Worm (Caenorhabditis elegans) whole organism, L1 larva: ENCODE data around the gene degl-1.

ENCODE experiments used
- C16A3.4 ChIP-seq: fragments of 150-350 bp; optimal IDR thresholded peaks from 2 replicates; lab custom pipeline; 2014; ENCODE audit warnings: missing biosample characterization, missing genetic modification characterization
- ama-1 ChIP-seq: fragments of 150-350 bp; optimal IDR thresholded peaks from 2 replicates; lab custom pipeline; 2014
- blmp-1 ChIP-seq: fragments of 150-350 bp; optimal IDR thresholded peaks from 2 replicates; lab custom pipeline; 2014; ENCODE audit warnings: missing biosample characterization, missing genetic modification characterization
- ceh-82 ChIP-seq, 3 experiments: fragments of 150-350 bp in 1 of 3; sonication (generic microtip) in 2 of 3; optimal IDR thresholded peaks; 2 replicates each; lab custom pipeline; 2014 to 2017; ENCODE audit warnings: missing biosample characterization in 3 of 3, missing genetic modification characterization in 3 of 3
- dpl-1 ChIP-seq, 3 experiments: fragments of 150-350 bp in 2 of 3; sonication (generic microtip) in 1 of 3; optimal IDR thresholded peaks; 2 replicates each; lab custom pipeline; 2014 to 2017; ENCODE audit warnings: missing biosample characterization in 3 of 3, missing genetic modification characterization in 3 of 3, missing genetic modification reagents in 3 of 3
- dsc-1 ChIP-seq: sonication (generic microtip); optimal IDR thresholded peaks from 2 replicates; lab custom pipeline; 2016; ENCODE audit warnings: mild to moderate bottlenecking, missing genetic modification characterization, missing compliant biosample characterization
- efl-1 ChIP-seq, 4 experiments: fragments of 150-350 bp; optimal IDR thresholded peaks in 3 of 4; peaks in 1 of 4; 1 replicate in 1 of 4; 2 replicates in 3 of 4; lab custom pipeline; 2014; ENCODE audit warnings: missing biosample characterization in 2 of 4, missing genetic modification characterization in 2 of 4, missing genetic modification reagents in 2 of 4
- egl-13 ChIP-seq: sonication (generic microtip); optimal IDR thresholded peaks from 2 replicates; lab custom pipeline; 2016; ENCODE audit warnings: missing genotype, missing genetic modification reagents, missing genetic modification characterization, missing compliant biosample characterization
- elt-2 ChIP-seq: sonication (generic microtip); optimal IDR thresholded peaks from 2 replicates; lab custom pipeline; 2016; ENCODE audit warnings: missing genetic modification characterization, mild to moderate bottlenecking, inconsistent platforms, missing compliant biosample characterization, missing genetic modification reagents
- elt-3 ChIP-seq, 6 experiments: fragments of 150-350 bp in 1 of 6; sonication (generic microtip); optimal IDR thresholded peaks; 2 replicates each; lab custom pipeline; 2017 to 2018; ENCODE audit warnings: missing biosample characterization in 6 of 6, missing genetic modification characterization in 6 of 6, inconsistent platforms in 1 of 6
- ets-5 ChIP-seq: fragments of 200-800 bp; sonication (Bioruptor generic); IDR thresholded peaks from 2 replicates; pipeline ENCODE4 v1.3.6; 2022; ENCODE audit warnings: missing genetic modification characterization, missing compliant biosample characterization
- fkh-8 ChIP-seq: sonication (generic microtip); optimal IDR thresholded peaks from 2 replicates; lab custom pipeline; 2016; ENCODE audit warnings: mild to moderate bottlenecking, missing genetic modification characterization, missing compliant biosample characterization
- fos-1 ChIP-seq: fragments of 150-350 bp; optimal IDR thresholded peaks from 2 replicates; lab custom pipeline; 2014; ENCODE audit warnings: missing biosample characterization, missing genetic modification characterization
- isw-1 ChIP-seq: fragments of 200-800 bp; sonication (Bioruptor generic); IDR thresholded peaks from 2 replicates; pipeline ENCODE4 v1.3.6; 2022; ENCODE audit warnings: missing genetic modification characterization, missing compliant biosample characterization
- jun-1 ChIP-seq: fragments of 150-350 bp; optimal IDR thresholded peaks from 2 replicates; lab custom pipeline; 2014; ENCODE audit warnings: missing biosample characterization, missing genetic modification reagents, missing genetic modification characterization
- lin-13 ChIP-seq: fragments of 150-350 bp; optimal IDR thresholded peaks from 2 replicates; lab custom pipeline; 2014; ENCODE audit warnings: missing biosample characterization, missing genetic modification reagents, missing genetic modification characterization
- lin-14 ChIP-seq: fragments of 200-800 bp; sonication (Bioruptor generic); optimal IDR thresholded peaks from 2 replicates; lab custom pipeline; 2018; ENCODE audit warnings: mild to moderate bottlenecking, missing genetic modification characterization, moderate library complexity, missing compliant biosample characterization
- lin-35 ChIP-seq, 2 experiments: fragments of 150-350 bp; optimal IDR thresholded peaks; 2 replicates each; lab custom pipeline; 2014; ENCODE audit warnings: missing biosample characterization in 2 of 2, missing genetic modification characterization in 2 of 2, missing genetic modification reagents in 2 of 2
- lin-39 ChIP-seq: fragments of 150-350 bp; optimal IDR thresholded peaks from 2 replicates; lab custom pipeline; 2014; ENCODE audit warnings: missing biosample characterization, missing genetic modification reagents, missing genetic modification characterization
- lir-3 ChIP-seq: sonication (generic microtip); optimal IDR thresholded peaks from 2 replicates; lab custom pipeline; 2016; ENCODE audit warnings: mild to moderate bottlenecking, missing genetic modification characterization, moderate library complexity, missing compliant biosample characterization; ENCODE audit not compliant: poor library complexity
- lsy-2 ChIP-seq, 2 experiments: fragments of 150-350 bp; optimal IDR thresholded peaks; 2 replicates each; lab custom pipeline; 2014; ENCODE audit warnings: missing biosample characterization in 2 of 2, missing genetic modification characterization in 2 of 2
- mab-9 ChIP-seq: fragments of 200-800 bp; sonication (Bioruptor generic); IDR thresholded peaks from 2 replicates; pipeline ENCODE4 v1.3.6; 2022; ENCODE audit warnings: missing genetic modification reagents, missing genetic modification characterization, missing compliant biosample characterization
- mdl-1 ChIP-seq, 2 experiments: fragments of 150-350 bp; optimal IDR thresholded peaks; 2 replicates each; lab custom pipeline; 2014 to 2017; ENCODE audit warnings: missing biosample characterization in 2 of 2, missing genetic modification characterization in 2 of 2, inconsistent platforms in 1 of 2
- mep-1 ChIP-seq: fragments of 150-350 bp; optimal IDR thresholded peaks from 2 replicates; lab custom pipeline; 2014; ENCODE audit warnings: missing biosample characterization, missing genetic modification characterization
- nhr-19 ChIP-seq: fragments of 200-800 bp; sonication (Bioruptor generic); conservative IDR thresholded peaks from 2 replicates; pipeline ENCODE4 v1.3.6; 2022; ENCODE audit warnings: missing genetic modification characterization, missing compliant biosample characterization
- nhr-20 ChIP-seq: sonication (generic microtip); optimal IDR thresholded peaks from 2 replicates; lab custom pipeline; 2016; ENCODE audit warnings: mild to moderate bottlenecking, missing genetic modification characterization, missing compliant biosample characterization
- nhr-47 ChIP-seq: sonication (generic microtip); optimal IDR thresholded peaks from 2 replicates; lab custom pipeline; 2016; ENCODE audit warnings: mild to moderate bottlenecking, missing genetic modification characterization, moderate library complexity, missing compliant biosample characterization
- nhr-71 ChIP-seq: sonication (generic microtip); optimal IDR thresholded peaks from 2 replicates; lab custom pipeline; 2016; ENCODE audit warnings: mild to moderate bottlenecking, missing genetic modification characterization, moderate library complexity, missing compliant biosample characterization
- nhr-85 ChIP-seq: sonication (generic microtip); peaks from one replicate; lab custom pipeline; 2016; ENCODE audit warnings: missing genetic modification characterization, inconsistent platforms, missing compliant biosample characterization
- nhr-90 ChIP-seq: sonication (generic microtip); optimal IDR thresholded peaks from 2 replicates; lab custom pipeline; 2016; ENCODE audit warnings: mild to moderate bottlenecking, missing genetic modification characterization, missing compliant biosample characterization; ENCODE audit not compliant: poor library complexity
- pag-3 ChIP-seq: sonication (generic microtip); optimal IDR thresholded peaks from 2 replicates; lab custom pipeline; 2017; ENCODE audit warnings: missing genetic modification characterization, mild to moderate bottlenecking, missing compliant biosample characterization, antibody characterized with exemption, borderline replicate concordance; ENCODE audit not compliant: insufficient read depth
- rnt-1 ChIP-seq: sonication (generic microtip); optimal IDR thresholded peaks from 2 replicates; lab custom pipeline; 2016; ENCODE audit warnings: mild to moderate bottlenecking, missing genetic modification characterization, moderate library complexity, missing compliant biosample characterization
- skn-1 ChIP-seq: fragments of 150-350 bp; optimal IDR thresholded peaks from 2 replicates; lab custom pipeline; 2014; ENCODE audit warnings: missing biosample characterization, missing genetic modification characterization
- snpc-4 ChIP-seq: fragments of 150-350 bp; optimal IDR thresholded peaks from 2 replicates; lab custom pipeline; 2014; ENCODE audit warnings: missing biosample characterization, missing genetic modification characterization
- snu-23 ChIP-seq: sonication (generic microtip); optimal IDR thresholded peaks from 2 replicates; lab custom pipeline; 2016; ENCODE audit warnings: missing genetic modification characterization, missing compliant biosample characterization
- swsn-7 ChIP-seq: sonication (generic microtip); optimal IDR thresholded peaks from 2 replicates; lab custom pipeline; 2016; ENCODE audit warnings: missing genetic modification characterization, missing compliant biosample characterization
- tbx-2 ChIP-seq: sonication (generic microtip); optimal IDR thresholded peaks from 2 replicates; lab custom pipeline; 2016; ENCODE audit warnings: missing genetic modification characterization, missing compliant biosample characterization
- unc-86 ChIP-seq: sonication (generic microtip); optimal IDR thresholded peaks from 2 replicates; lab custom pipeline; 2016; ENCODE audit warnings: missing genetic modification characterization, missing compliant biosample characterization
- xbp-1 ChIP-seq: sonication (generic microtip); optimal IDR thresholded peaks from 2 replicates; lab custom pipeline; 2016; ENCODE audit warnings: missing genetic modification characterization, missing compliant biosample characterization
- zip-4 ChIP-seq: fragments of 200-800 bp; sonication (Bioruptor generic); optimal IDR thresholded peaks from 2 replicates; lab custom pipeline; 2018; ENCODE audit warnings: mild to moderate bottlenecking, missing genetic modification characterization, moderate library complexity, missing compliant biosample characterization
- ztf-11 ChIP-seq, 2 experiments: sonication (generic microtip); optimal IDR thresholded peaks; 2 replicates each; lab custom pipeline; 2016 to 2017; ENCODE audit warnings: missing genetic modification characterization in 2 of 2, missing biosample characterization in 1 of 2, missing compliant biosample characterization in 1 of 2
- ztf-4 ChIP-seq: fragments of 150-350 bp; optimal IDR thresholded peaks from 2 replicates; lab custom pipeline; 2014; ENCODE audit warnings: missing biosample characterization, missing genetic modification characterization

degl-1 gene

ce11 chrIV:14763938-14764718, 7.1 kb downstream of the degl-1 start (continued):
- no peak for TF ChIP-seq pag-3 (tag; lab: Kevin White, UChicago)
- TF ChIP-seq nhr-19 (GFP tag; lab: Robert Waterston, UW), result no peak
- TF ChIP-seq lin-13 (GFP tag; lab: Kevin White, UChicago), result no peak
- peak; percentile 79 for TF ChIP-seq ama-1
- no peak for TF ChIP-seq snpc-4 (tag; lab: Kevin White, UChicago)
- TF ChIP-seq rnt-1 (tag; lab: Kevin White, UChicago), result peak; percentile 17
- TF ChIP-seq zip-4 (GFP tag; lab: Kevin White, UChicago), result no peak
- TF ChIP-seq ztf-4 (tag; lab: Kevin White, UChicago), result peak; percentile 38
- no peak for TF ChIP-seq elt-3 (tag; optimal IDR thresholded peaks at IDR 0.05; lab: Kevin White, UChicago)
- no peak for TF ChIP-seq mdl-1 (tag; optimal IDR thresholded peaks at IDR 0.05; lab: Kevin White, UChicago)
- no peak for TF ChIP-seq fos-1
- no peak for TF ChIP-seq fkh-8 (tag; lab: Kevin White, UChicago)
- TF ChIP-seq isw-1, result no peak
- no peak for TF ChIP-seq lin-39
- TF ChIP-seq ztf-11 (tag; optimal IDR thresholded peaks at IDR 0.05; lab: Kevin White, UChicago), result no peak
- 0 out of 2 replicates have a peak, but pooled peaks have one; percentile 33 for TF ChIP-seq ets-5 (GFP tag; lab: Robert Waterston, UW)

ce11 chrIV:14763348-14763747, 7.9 kb downstream of the degl-1 start:
- TF ChIP-seq snpc-4 (tag; lab: Kevin White, UChicago), result peak; percentile 13
- peak; percentile 61 to 77 for TF ChIP-seq lsy-2 (tag; optimal IDR thresholded peaks at IDR 0.05; lab: Kevin White, UChicago)
- peak; percentile 57 for TF ChIP-seq rnt-1 (tag; lab: Kevin White, UChicago)
- peak; percentile 60 for TF ChIP-seq isw-1
- peak; percentile 62 for TF ChIP-seq xbp-1
- peak; percentile 71 for TF ChIP-seq nhr-47 (tag; lab: Kevin White, UChicago)
- TF ChIP-seq egl-13 (tag; lab: Kevin White, UChicago), result peak; percentile 22
- TF ChIP-seq C16A3.4 (tag; lab: Kevin White, UChicago), result peak; percentile 51
- peak; percentile 50 to 55 for TF ChIP-seq efl-1 (optimal IDR thresholded peaks at IDR 0.05; lab: Kevin White, UChicago)
- TF ChIP-seq efl-1 (GFP tag; optimal IDR thresholded peaks at IDR 0.05 in 1 of 2; lab: Kevin White, UChicago), result peak; percentile 44 to 92
- peak; percentile 77 for TF ChIP-seq nhr-85 (tag; lab: Kevin White, UChicago)
- peak; percentile 89 for TF ChIP-seq lin-14 (GFP tag; lab: Kevin White, UChicago)
- TF ChIP-seq lin-13 (GFP tag; lab: Kevin White, UChicago), result peak; percentile 48
- peak; percentile 47 for TF ChIP-seq elt-2 (tag; lab: Kevin White, UChicago)
- peak; percentile 57 for TF ChIP-seq swsn-7
- TF ChIP-seq mep-1 (tag; lab: Kevin White, UChicago), result peak; percentile 64
- TF ChIP-seq dsc-1 (tag; lab: Kevin White, UChicago), result peak; percentile 39
- TF ChIP-seq unc-86 (tag; lab: Kevin White, UChicago), result peak; percentile 50
- peak in 1 of 3 experiments; percentile 34 for TF ChIP-seq ceh-82 (tag; optimal IDR thresholded peaks at IDR 0.05; lab: Kevin White, UChicago)
- peak; percentile 19 to 35 (median 32) for TF ChIP-seq dpl-1 (GFP tag; optimal IDR thresholded peaks at IDR 0.05; lab: Kevin White, UChicago)
- TF ChIP-seq fkh-8 (tag; lab: Kevin White, UChicago), result peak; percentile 72
- TF ChIP-seq blmp-1 (tag; lab: Kevin White, UChicago), result peak; percentile 72
- peak; percentile 89 for TF ChIP-seq nhr-71 (tag; lab: Kevin White, UChicago)
- TF ChIP-seq mdl-1 (tag; optimal IDR thresholded peaks at IDR 0.05; lab: Kevin White, UChicago), result peak in 1 of 2 experiments; percentile 80
- peak; percentile 80 for TF ChIP-seq nhr-20 (tag; lab: Kevin White, UChicago)
- TF ChIP-seq lir-3 (tag; lab: Kevin White, UChicago), result peak; percentile 47
- peak; percentile 57 for TF ChIP-seq ama-1
- TF ChIP-seq elt-3 (tag; optimal IDR thresholded peaks at IDR 0.05; lab: Kevin White, UChicago), result peak in 1 of 6 experiments; percentile 28
- TF ChIP-seq nhr-90, result peak; percentile 28
- peak; percentile 2 for TF ChIP-seq jun-1 (tag; lab: Kevin White, UChicago)
- TF ChIP-seq tbx-2 (tag; lab: Kevin White, UChicago), result peak; percentile 61
- TF ChIP-seq mab-9 (GFP tag; lab: Robert Waterston, UW), result peak; percentile 44; the same call in 1 of the 2 replicates
- TF ChIP-seq snu-23 (GFP tag; lab: Kevin White, UChicago), result peak; percentile 77
- peak; percentile 24 for TF ChIP-seq skn-1
- peak; percentile 69 for TF ChIP-seq nhr-19 (GFP tag; lab: Robert Waterston, UW)
- peak; percentile 50 to 79 for TF ChIP-seq lin-35 (GFP tag; optimal IDR thresholded peaks at IDR 0.05; lab: Kevin White, UChicago)
